Worm (Caenorhabditis elegans): ENCODE data around the gene srh-39.
A peak's percentile ranks its signal among the peaks of the same experiment; 100 is the strongest.

srh-39 gene

DNA sequence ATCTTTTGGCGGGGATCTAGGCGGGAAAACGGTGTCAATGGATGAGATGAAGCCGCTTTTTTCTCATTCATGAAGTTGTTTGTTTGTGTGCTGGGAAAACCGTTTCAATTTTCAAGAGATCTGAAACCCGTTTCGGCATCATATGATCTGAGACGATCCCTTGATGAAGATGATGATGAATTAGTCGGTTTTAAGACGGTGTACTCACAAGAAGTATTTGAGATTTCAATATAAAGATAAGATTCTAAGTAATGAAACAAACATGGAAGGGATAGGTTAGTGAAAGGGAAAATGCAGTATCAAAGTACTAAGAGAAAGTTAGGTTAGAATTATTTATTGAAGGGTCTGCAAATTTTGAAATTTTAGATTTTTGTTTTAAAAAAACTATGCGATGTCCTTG, 42.8 kb upstream of the srh-39 start:
- TF ChIP-seq hlh-15 (tag; optimal IDR thresholded peaks at IDR 0.05) (no peak), fkh-6 (tag; optimal IDR thresholded peaks at IDR 0.05) (no peak), unc-3 (GFP tag; conservative IDR thresholded peaks at IDR 0.05) (no peak), unc-3 (tag; optimal IDR thresholded peaks at IDR 0.05) (no peak), unc-86 (tag; optimal IDR thresholded peaks at IDR 0.05) (no peak), C38D4.7 (GFP tag; optimal IDR thresholded peaks at IDR 0.05) (no peak), gmeb-2 (tag; optimal IDR thresholded peaks at IDR 0.05) (no peak), ceh-30 (tag; optimal IDR thresholded peaks at IDR 0.05) (no peak), pros-1 (tag; optimal IDR thresholded peaks at IDR 0.05) (no peak), ceh-48 (tag; optimal IDR thresholded peaks at IDR 0.05) (no peak), syd-9 (tag; optimal IDR thresholded peaks at IDR 0.05) (no peak), ztf-16 (tag; optimal IDR thresholded peaks at IDR 0.05) (no peak), hlh-8 (tag; optimal IDR thresholded peaks at IDR 0.05) (no peak)

DNA sequence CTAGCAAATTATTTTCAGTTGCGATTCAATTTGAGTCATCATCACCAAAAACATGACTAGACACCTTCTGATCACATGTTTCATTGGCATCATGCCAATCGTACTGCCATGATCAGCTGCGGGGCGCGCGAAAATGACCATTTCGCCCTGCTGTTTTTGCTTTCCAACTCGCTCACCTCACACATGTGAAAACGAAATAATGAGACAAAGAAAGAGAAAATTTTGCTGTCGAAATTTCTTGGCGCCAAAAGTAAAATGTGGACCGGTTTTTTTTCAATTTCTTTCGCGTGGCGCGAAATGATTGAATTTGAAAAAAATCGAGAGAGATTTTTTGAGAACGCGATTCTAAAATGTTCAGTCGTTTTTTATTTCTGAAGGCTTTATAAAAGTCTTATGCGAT, 41.5 kb upstream of the srh-39 start:
- peak; percentile 35 for TF ChIP-seq ref-2 (tag; optimal IDR thresholded peaks at IDR 0.05)
- no peak for TF ChIP-seq eyg-1 (tag; optimal IDR thresholded peaks at IDR 0.05)

DNA sequence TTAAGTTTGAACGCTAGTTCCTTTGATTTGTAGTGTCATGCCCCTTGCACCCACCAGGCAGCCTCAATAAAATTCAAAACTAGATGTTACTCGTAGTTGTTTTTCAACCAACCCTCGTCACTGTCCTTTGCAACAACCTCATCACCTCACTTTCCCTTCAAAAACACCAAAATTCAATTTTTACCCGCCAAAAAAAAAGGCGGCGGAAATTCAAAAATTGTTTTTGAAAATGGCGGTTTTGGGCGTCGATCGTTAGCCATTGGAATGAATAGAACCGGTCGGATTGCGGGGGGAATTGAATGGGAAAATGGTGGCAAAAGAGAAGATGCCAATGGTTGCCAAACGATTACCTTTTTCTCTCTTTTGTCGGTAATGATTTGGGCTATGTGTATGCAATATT, 40.7 kb upstream of the srh-39 start:
- TF ChIP-seq sox-4 (tag; optimal IDR thresholded peaks at IDR 0.05) (no peak), ceh-22 (tag; optimal IDR thresholded peaks at IDR 0.05) (no peak), hlh-15 (tag; optimal IDR thresholded peaks at IDR 0.05) (no peak), hlh-6 (tag; optimal IDR thresholded peaks at IDR 0.05) (no peak), unc-3 (GFP tag; conservative IDR thresholded peaks at IDR 0.05) (no peak), unc-3 (tag; optimal IDR thresholded peaks at IDR 0.05) (no peak), C08G9.2 (tag; optimal IDR thresholded peaks at IDR 0.05) (no peak), ceh-45 (GFP tag; IDR thresholded peaks at IDR 0.05) (no peak)

ce11 chrII:7803174-7803573, 37.8 kb upstream of the srh-39 start:
- no peak for TF ChIP-seq pat-9 (tag; optimal IDR thresholded peaks at IDR 0.05)
- peak; percentile 49 for TF ChIP-seq unc-42 (tag; optimal IDR thresholded peaks at IDR 0.05)

DNA sequence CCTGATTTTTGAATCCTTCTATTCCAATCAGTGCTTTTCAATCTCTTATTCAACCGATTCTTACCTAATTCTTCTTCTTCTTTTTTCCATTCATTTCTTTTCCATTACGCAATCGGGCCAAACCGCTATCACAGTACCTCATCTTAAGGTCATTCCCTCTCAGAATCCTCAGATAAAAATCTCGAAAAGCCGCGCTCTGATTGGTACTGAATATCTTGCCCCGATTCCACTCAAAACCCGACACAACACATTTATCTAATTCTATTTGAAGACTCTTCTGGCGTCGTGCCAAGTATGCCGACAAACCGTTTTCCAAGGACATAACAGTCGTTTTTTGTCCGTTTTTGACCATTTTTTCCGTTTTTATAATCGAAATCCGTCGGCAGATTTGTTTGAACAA, 36.5 kb upstream of the srh-39 start:
- TF ChIP-seq rnt-1 (tag; optimal IDR thresholded peaks at IDR 0.05) (peak; percentile 53), ceh-22 (tag; optimal IDR thresholded peaks at IDR 0.05) (no peak), unc-3 (GFP tag; conservative IDR thresholded peaks at IDR 0.05) (no peak), unc-3 (tag; optimal IDR thresholded peaks at IDR 0.05) (no peak)

DNA sequence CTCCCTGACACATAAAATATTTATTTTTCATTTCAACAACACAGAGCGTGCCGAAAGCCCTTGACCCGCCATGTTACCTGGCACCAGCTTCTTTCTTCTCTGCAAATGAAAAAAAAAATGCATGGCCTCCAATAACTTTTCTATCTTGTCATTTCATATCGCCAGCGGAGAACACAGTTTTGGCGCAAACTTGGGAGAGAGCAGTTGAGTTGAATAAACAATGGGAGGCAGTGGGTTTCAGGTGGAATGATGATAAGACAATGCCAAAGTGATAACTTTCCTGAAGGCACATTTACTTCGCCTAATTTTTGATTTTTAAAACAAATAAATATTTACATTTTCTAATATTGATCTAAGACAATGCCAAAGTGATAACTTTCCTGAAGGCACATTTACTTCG, 35.9 kb upstream of the srh-39 start:
- TF ChIP-seq ceh-45 (GFP tag; IDR thresholded peaks at IDR 0.05) (no peak), elt-2 (tag; optimal IDR thresholded peaks at IDR 0.05) (peak; percentile 15)

DNA sequence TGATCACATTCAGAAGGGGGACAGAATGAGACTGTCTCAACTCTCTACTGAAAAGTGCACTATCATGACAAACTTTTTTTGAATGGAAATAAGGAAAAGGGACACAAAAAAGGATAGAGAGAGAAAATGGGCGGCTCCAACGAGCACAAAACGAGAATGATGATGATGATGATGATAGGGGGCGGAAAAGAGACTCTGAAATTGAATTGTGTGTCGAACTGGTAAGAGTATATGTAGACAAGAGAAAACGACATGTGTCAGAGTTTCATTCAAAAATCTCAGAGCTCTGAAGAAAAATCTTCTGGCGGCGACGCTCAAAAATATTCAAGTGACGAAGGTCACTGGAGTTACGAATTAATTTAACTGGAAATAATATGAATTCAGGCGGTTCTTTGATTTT, 29.9 kb upstream of the srh-39 start:
- TF ChIP-seq elt-4 (tag; optimal IDR thresholded peaks at IDR 0.05) (no peak), pros-1 (tag; optimal IDR thresholded peaks at IDR 0.05) (no peak), fax-1 (tag; optimal IDR thresholded peaks at IDR 0.05) (no peak), ceh-9 (tag; optimal IDR thresholded peaks at IDR 0.05) (no peak), unc-42 (tag; optimal IDR thresholded peaks at IDR 0.05) (peak; percentile 82), ceh-6 (GFP tag; optimal IDR thresholded peaks at IDR 0.05) (no peak), unc-86 (tag; optimal IDR thresholded peaks at IDR 0.05) (no peak)

ce11 chrII:7794222-7794621, 28.9 kb upstream of the srh-39 start, which contains the start of gene glr-4:
Gene glr-4 (minus strand): TSS chrII:7794322.
- no peak for TF ChIP-seq Y22D7AL.16 (tag; optimal IDR thresholded peaks at IDR 0.05)
- no peak for TF ChIP-seq ref-2 (tag; optimal IDR thresholded peaks at IDR 0.05)
- TF ChIP-seq C08G9.2 (tag; optimal IDR thresholded peaks at IDR 0.05), result no peak
- no peak for TF ChIP-seq elt-4 (tag; optimal IDR thresholded peaks at IDR 0.05)
- TF ChIP-seq pros-1 (tag; optimal IDR thresholded peaks at IDR 0.05), result no peak
- TF ChIP-seq ama-1 (optimal IDR thresholded peaks at IDR 0.05), result no peak
- TF ChIP-seq lin-11 (tag; optimal IDR thresholded peaks at IDR 0.05), result no peak
- no peak for TF ChIP-seq ceh-9 (tag; optimal IDR thresholded peaks at IDR 0.05)
- TF ChIP-seq ceh-45 (GFP tag; IDR thresholded peaks at IDR 0.05), result no peak
- no peak for TF ChIP-seq T23F11.4 (GFP tag; optimal IDR thresholded peaks at IDR 0.05)
- no peak for TF ChIP-seq unc-3 (GFP tag; conservative IDR thresholded peaks at IDR 0.05)
- TF ChIP-seq unc-3 (tag; optimal IDR thresholded peaks at IDR 0.05), result no peak
- no peak for TF ChIP-seq fkh-10 (GFP tag; optimal IDR thresholded peaks at IDR 0.05)
- no peak for TF ChIP-seq eyg-1 (tag; optimal IDR thresholded peaks at IDR 0.05)
- no peak for TF ChIP-seq ceh-2 (tag; optimal IDR thresholded peaks at IDR 0.05)
- TF ChIP-seq mec-3 (tag; optimal IDR thresholded peaks at IDR 0.05; ENCODE audit: borderline replicate concordance), result no peak
- no peak for TF ChIP-seq hlh-6 (tag; optimal IDR thresholded peaks at IDR 0.05)
- no peak for TF ChIP-seq unc-55 (GFP tag; optimal IDR thresholded peaks at IDR 0.05)
- TF ChIP-seq tbx-2 (tag; optimal IDR thresholded peaks at IDR 0.05), result no peak
- TF ChIP-seq ahr-1 (tag; optimal IDR thresholded peaks at IDR 0.05), result no peak
- no peak for TF ChIP-seq hlh-8 (tag; optimal IDR thresholded peaks at IDR 0.05)

Measured in whole organism, late embryonic.